Worm (Caenorhabditis elegans): Measurements from ENCODE around the gene znf-598.

The znf-598 gene

DNA sequence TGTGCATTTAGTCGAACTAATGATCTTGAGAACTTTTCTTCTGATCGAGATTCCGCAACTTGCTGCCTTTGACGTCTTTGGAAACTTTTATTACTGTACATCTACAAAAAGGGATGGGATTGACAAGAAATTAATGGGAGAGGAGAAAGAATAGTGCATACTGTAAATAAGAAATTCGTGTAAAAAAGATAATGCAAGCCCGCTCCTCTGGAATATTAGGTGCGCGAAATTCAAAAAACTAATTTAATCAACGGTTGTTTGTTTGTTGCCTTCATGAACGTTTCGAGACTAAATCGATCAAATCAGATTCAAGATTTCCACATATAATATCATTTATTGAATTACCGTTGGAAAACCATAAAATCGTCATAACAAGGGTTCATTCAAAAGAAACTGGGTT, 44.3 kb downstream of the znf-598 start, which contains the start of gene him-14:
him-14 (minus strand) TSS at position 101 of the 400 bp plus-strand sequence.
- no peak for TF ChIP-seq ceh-24 (tag; optimal IDR thresholded peaks at IDR 0.05)
- TF ChIP-seq fkh-10 (GFP tag; optimal IDR thresholded peaks at IDR 0.05) = no peak
- TF ChIP-seq hlh-30 (tag; optimal IDR thresholded peaks at IDR 0.05; ENCODE audit: insufficient read depth) = no peak
- TF ChIP-seq eyg-1 (tag; optimal IDR thresholded peaks at IDR 0.05) = no peak
- no peak for TF ChIP-seq C38D4.7 (GFP tag; optimal IDR thresholded peaks at IDR 0.05)
- no peak for TF ChIP-seq pat-9 (tag; optimal IDR thresholded peaks at IDR 0.05)
- no peak for TF ChIP-seq unc-55 (GFP tag; optimal IDR thresholded peaks at IDR 0.05)
- TF ChIP-seq sox-4 (tag; optimal IDR thresholded peaks at IDR 0.05) = no peak
- no peak for TF ChIP-seq odd-2 (tag; optimal IDR thresholded peaks at IDR 0.05)
- TF ChIP-seq ahr-1 (tag; optimal IDR thresholded peaks at IDR 0.05) = no peak
- no peak for TF ChIP-seq pag-3 (tag; optimal IDR thresholded peaks at IDR 0.05; ENCODE audit: borderline replicate concordance)

DNA sequence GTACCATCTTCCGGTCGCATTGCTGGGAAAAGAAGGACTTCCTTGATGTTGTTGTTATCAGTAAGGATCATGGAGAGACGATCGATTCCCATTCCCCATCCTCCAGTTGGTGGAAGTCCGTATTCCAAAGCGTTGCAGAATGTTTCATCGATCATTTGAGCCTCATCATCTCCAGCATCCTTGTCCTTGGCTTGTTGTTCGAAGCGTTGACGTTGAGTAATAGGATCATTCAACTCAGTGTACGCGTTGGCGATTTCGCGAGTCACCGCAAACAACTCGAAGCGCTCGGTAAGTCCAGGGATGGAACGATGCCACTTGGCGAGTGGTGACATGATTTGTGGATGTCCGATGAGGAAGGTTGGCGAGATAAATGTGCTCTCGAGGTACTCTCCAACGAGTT, 44.8 kb downstream of the znf-598 start:
- no peak for TF ChIP-seq K02D7.2 (tag; optimal IDR thresholded peaks at IDR 0.05)

DNA sequence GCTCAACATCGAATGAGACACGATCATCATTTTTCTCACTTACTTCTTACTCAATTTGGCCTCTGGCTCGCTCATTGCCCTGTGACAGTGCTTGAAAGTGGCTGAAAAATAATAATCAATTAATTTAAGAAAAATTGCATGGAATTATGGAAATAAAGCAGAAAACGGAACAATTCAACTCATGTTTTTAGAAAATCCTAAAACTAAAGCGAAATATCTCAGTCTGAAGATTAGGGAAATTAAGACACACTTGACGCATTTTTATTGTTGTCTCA, 46.6 kb downstream of the znf-598 start, which contains the start of gene kars-1:
kars-1 (minus strand) TSS at position 101 of the 275 bp plus-strand sequence.
- TF ChIP-seq hlh-6 (tag; optimal IDR thresholded peaks at IDR 0.05) (no peak), rnt-1 (tag; optimal IDR thresholded peaks at IDR 0.05) (no peak), hlh-30 (tag; optimal IDR thresholded peaks at IDR 0.05; ENCODE audit: insufficient read depth) (no peak), C38D4.7 (GFP tag; optimal IDR thresholded peaks at IDR 0.05) (no peak), lim-6 (tag; optimal IDR thresholded peaks at IDR 0.05) (no peak), dve-1 (tag; optimal IDR thresholded peaks at IDR 0.05) (no peak), pag-3 (tag; optimal IDR thresholded peaks at IDR 0.05; ENCODE audit: borderline replicate concordance) (no peak), ttx-3 (tag; optimal IDR thresholded peaks at IDR 0.05) (no peak)

DNA sequence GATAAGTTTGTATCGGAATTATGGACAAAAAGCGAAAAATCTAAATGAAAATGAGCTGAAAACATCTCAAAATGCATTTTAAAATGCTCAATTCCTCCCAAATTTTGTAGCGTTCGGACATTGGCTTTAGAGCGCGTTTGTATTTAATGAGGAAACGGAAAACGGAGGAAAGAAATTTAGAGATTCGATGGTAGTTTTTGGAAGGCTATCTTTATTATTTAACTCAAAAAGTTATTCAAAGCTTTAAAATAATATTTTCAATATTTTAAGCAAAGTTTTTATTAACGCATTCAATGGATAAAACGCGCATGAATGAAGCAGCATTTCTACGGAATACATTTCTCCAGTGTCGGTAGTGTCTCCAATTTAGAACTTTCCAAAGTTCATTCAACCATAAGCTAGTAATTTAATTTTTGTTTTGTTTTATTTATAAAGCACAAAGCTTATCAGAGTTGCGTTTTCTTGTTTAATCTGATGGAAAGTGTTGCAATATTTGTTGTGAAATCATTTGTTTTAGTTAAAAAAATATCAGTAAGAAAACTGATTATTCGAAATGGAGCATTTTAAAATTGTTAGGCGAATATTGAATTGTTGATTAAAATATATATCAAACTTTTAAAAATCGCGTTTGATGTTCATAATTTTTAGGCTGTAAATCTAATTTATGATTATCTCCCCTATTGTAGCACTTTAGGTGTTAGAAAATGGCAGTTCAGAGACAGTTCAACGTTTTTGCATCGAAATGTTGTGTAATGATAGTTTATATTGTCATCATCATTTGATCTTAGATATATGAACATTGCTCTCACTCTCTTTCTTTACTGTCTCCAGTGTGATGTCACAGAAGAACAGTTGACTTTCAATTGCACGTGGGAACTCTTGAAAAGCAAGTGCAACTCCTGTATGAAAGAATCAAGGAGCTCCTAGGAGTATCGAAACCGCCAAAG, 47.3 kb downstream of the znf-598 start:
- TF ChIP-seq odd-2 (tag; optimal IDR thresholded peaks at IDR 0.05) (no peak), gmeb-2 (tag; optimal IDR thresholded peaks at IDR 0.05) (no peak), C38D4.7 (GFP tag; optimal IDR thresholded peaks at IDR 0.05) (no peak), pros-1 (tag; optimal IDR thresholded peaks at IDR 0.05) (no peak), ttx-3 (tag; optimal IDR thresholded peaks at IDR 0.05) (no peak), dve-1 (tag; optimal IDR thresholded peaks at IDR 0.05) (no peak), ceh-34 (tag; optimal IDR thresholded peaks at IDR 0.05) (no peak), rnt-1 (tag; optimal IDR thresholded peaks at IDR 0.05) (peak; percentile 82), pag-3 (tag; optimal IDR thresholded peaks at IDR 0.05; ENCODE audit: borderline replicate concordance) (no peak), pat-9 (tag; optimal IDR thresholded peaks at IDR 0.05) (no peak), Y22D7AL.16 (tag; optimal IDR thresholded peaks at IDR 0.05) (no peak), fax-1 (tag; optimal IDR thresholded peaks at IDR 0.05) (peak; percentile 83), ahr-1 (tag; optimal IDR thresholded peaks at IDR 0.05) (peak; percentile 69), ceh-18 (tag; optimal IDR thresholded peaks at IDR 0.05) (peak; percentile 51), hlh-13 (GFP tag; optimal IDR thresholded peaks at IDR 0.05) (no peak), dmd-4 (tag; optimal IDR thresholded peaks at IDR 0.05; ENCODE audit: borderline replicate concordance) (no peak), unc-42 (tag; optimal IDR thresholded peaks at IDR 0.05) (peak; percentile 93), nhr-232 (tag; optimal IDR thresholded peaks at IDR 0.05) (no peak), che-1 (tag; optimal IDR thresholded peaks at IDR 0.05) (no peak), sox-4 (tag; optimal IDR thresholded peaks at IDR 0.05) (no peak), pha-2 (tag; optimal IDR thresholded peaks at IDR 0.05) (no peak), K09A11.1 (tag; optimal IDR thresholded peaks at IDR 0.05; ENCODE audit: insufficient read depth) (no peak), mec-3 (tag; optimal IDR thresholded peaks at IDR 0.05; ENCODE audit: borderline replicate concordance) (no peak), fkh-10 (GFP tag; optimal IDR thresholded peaks at IDR 0.05) (no peak), ama-1 (optimal IDR thresholded peaks at IDR 0.05) (no peak), nfya-1 (tag; optimal IDR thresholded peaks at IDR 0.05) (peak; percentile 39), sdc-2 (tag; optimal IDR thresholded peaks at IDR 0.05) (no peak), tbx-7 (tag; optimal IDR thresholded peaks at IDR 0.05) (peak; percentile 81), pqm-1 (tag; optimal IDR thresholded peaks at IDR 0.05) (no peak), zip-5 (tag; optimal IDR thresholded peaks at IDR 0.05) (peak; percentile 89), F13H6.1 (tag; optimal IDR thresholded peaks at IDR 0.05) (peak; percentile 61), hlh-30 (tag; optimal IDR thresholded peaks at IDR 0.05; ENCODE audit: insufficient read depth) (no peak), unc-3 (GFP tag; conservative IDR thresholded peaks at IDR 0.05) (no peak), unc-3 (tag; optimal IDR thresholded peaks at IDR 0.05) (no peak), elt-4 (tag; optimal IDR thresholded peaks at IDR 0.05) (no peak), ceh-31 (tag; optimal IDR thresholded peaks at IDR 0.05) (peak; percentile 97), lim-6 (tag; optimal IDR thresholded peaks at IDR 0.05) (no peak)

All from whole organism, late embryonic.